Worm (Caenorhabditis elegans): ENCODE measurements around the gene srsy-1.

DNA sequence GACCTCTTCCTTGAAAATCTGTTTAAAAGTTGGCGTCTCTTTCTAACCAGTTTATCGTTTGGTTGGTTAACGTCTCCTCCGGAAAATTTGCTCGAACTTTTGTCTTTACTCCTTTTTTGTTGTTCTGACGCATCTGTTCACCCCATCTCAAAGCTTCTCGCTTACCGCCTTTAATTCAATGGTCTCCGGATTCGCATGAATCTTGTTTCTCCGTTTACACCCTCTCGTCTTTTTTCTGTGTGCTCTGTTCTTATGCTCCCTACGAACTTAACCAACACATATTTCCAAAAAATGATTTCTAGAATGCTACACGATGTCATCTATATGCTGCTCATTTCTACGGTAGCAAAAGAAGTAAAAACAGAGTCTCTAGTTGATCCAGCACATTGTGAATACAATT lies 14.2 kb downstream of the srsy-1 start, which contains the start of gene lgc-56:
- no peak for TF ChIP-seq B0019.2 (GFP tag; conservative IDR thresholded peaks at IDR 0.05)
- TF ChIP-seq pha-4 (tag; optimal IDR thresholded peaks at IDR 0.05) = no peak
- TF ChIP-seq lir-1 (GFP tag; conservative IDR thresholded peaks at IDR 0.05) = no peak
- no peak for TF ChIP-seq madf-8 (GFP tag; conservative IDR thresholded peaks at IDR 0.05)
- no peak for TF ChIP-seq Y53G8AR.9 (GFP tag; conservative IDR thresholded peaks at IDR 0.05)
- no peak for TF ChIP-seq die-1 (tag; optimal IDR thresholded peaks at IDR 0.05)
- TF ChIP-seq hlh-12 (tag; optimal IDR thresholded peaks at IDR 0.05) = no peak
- TF ChIP-seq dpl-1 (GFP tag; optimal IDR thresholded peaks at IDR 0.05) = no peak

Data from whole organism, young adult.